Fruit fly (Drosophila melanogaster): Measurements from ENCODE around the gene CG11854.
A peak's percentile ranks its signal among the peaks of the same experiment; 100 is the strongest.

CG11854 gene

dm6 chr3R:25258628-25259240 is 16.9 kb downstream of the CG11854 start, which contains the start of gene CG11857:
TSS of gene CG11857 (plus strand) at chr3R:25258898.
- TF ChIP-seq HLH106 (tag; optimal IDR thresholded peaks at IDR 0.05) (peak; percentile 98), Hnf4 (GFP tag; optimal IDR thresholded peaks at IDR 0.05) (peak; percentile 99), dl (GFP tag; optimal IDR thresholded peaks at IDR 0.05; ENCODE audit: insufficient read depth in 1 of 2, partially characterized antibody in 2 of 2) (no peak), psq (GFP tag; optimal IDR thresholded peaks at IDR 0.05) (peak; percentile 94), Hr83 (GFP tag; optimal IDR thresholded peaks at IDR 0.05; ENCODE audit: poor library complexity, severe bottlenecking) (peak; percentile 96), Myc (optimal IDR thresholded peaks at IDR 0.05) (peak; percentile 25), tai (GFP tag; optimal IDR thresholded peaks at IDR 0.05) (no peak), dsf (GFP tag; optimal IDR thresholded peaks at IDR 0.05; ENCODE audit: borderline replicate concordance) (peak; percentile 94), Rel (GFP tag; optimal IDR thresholded peaks at IDR 0.05) (peak; percentile 40), Rel (tag; optimal IDR thresholded peaks at IDR 0.05) (peak; percentile 82), sv (GFP tag; optimal IDR thresholded peaks at IDR 0.05) (peak; percentile 98), Sp1 (GFP tag; optimal IDR thresholded peaks at IDR 0.05) (peak; percentile 96), usp (GFP tag; optimal IDR thresholded peaks at IDR 0.05) (no peak), Dif (GFP tag; optimal IDR thresholded peaks at IDR 0.05; ENCODE audit: partially characterized antibody) (no peak), CG32264 (GFP tag; optimal IDR thresholded peaks at IDR 0.05) (peak; percentile 93), GATAd (GFP tag; optimal IDR thresholded peaks at IDR 0.05) (peak; percentile 94), woc (GFP tag; optimal IDR thresholded peaks at IDR 0.05) (peak; percentile 97), N (GFP tag; optimal IDR thresholded peaks at IDR 0.05) (no peak), foxo (GFP tag; optimal IDR thresholded peaks at IDR 0.05) (peak; percentile 89 to 98), jim (GFP tag; optimal IDR thresholded peaks at IDR 0.05) (peak; percentile 43), OdsH (GFP tag; optimal IDR thresholded peaks at IDR 0.05) (peak; percentile 96), Abd-B (GFP tag; optimal IDR thresholded peaks at IDR 0.05) (no peak), brk (GFP tag; optimal IDR thresholded peaks at IDR 0.05) (no peak), Dfd (GFP tag; optimal IDR thresholded peaks at IDR 0.05) (no peak), ey (GFP tag; optimal IDR thresholded peaks at IDR 0.05) (peak; percentile 97), lola (GFP tag; optimal IDR thresholded peaks at IDR 0.05) (no peak), Vsx2 (GFP tag; optimal IDR thresholded peaks at IDR 0.05; ENCODE audit: partially characterized antibody) (no peak), rgr (GFP tag; optimal IDR thresholded peaks at IDR 0.05) (peak; percentile 98), Jra (GFP tag; optimal IDR thresholded peaks at IDR 0.05) (peak; percentile 98), h (GFP tag; optimal IDR thresholded peaks at IDR 0.05) (peak; percentile 99), CrebA (GFP tag; optimal IDR thresholded peaks at IDR 0.05; ENCODE audit: borderline replicate concordance) (no peak), br (GFP tag; optimal IDR thresholded peaks at IDR 0.05) (peak; percentile 96), Hr78 (GFP tag; optimal IDR thresholded peaks at IDR 0.05) (no peak), fru (GFP tag; optimal IDR thresholded peaks at IDR 0.05) (peak; percentile 97), sage (GFP tag; optimal IDR thresholded peaks at IDR 0.05) (no peak), dmrt93B (GFP tag; optimal IDR thresholded peaks at IDR 0.05) (peak; percentile 96), CG9705 (GFP tag; optimal IDR thresholded peaks at IDR 0.05) (peak; percentile 95), Mio (GFP tag; optimal IDR thresholded peaks at IDR 0.05) (peak; percentile 79), pan (optimal IDR thresholded peaks at IDR 0.05) (no peak)

- TF ChIP-seq br (GFP tag; optimal IDR thresholded peaks at IDR 0.05) = no peak
- TF ChIP-seq lola (GFP tag; optimal IDR thresholded peaks at IDR 0.05) = no peak
- no peak for TF ChIP-seq Mio (GFP tag; optimal IDR thresholded peaks at IDR 0.05)
Measured at dm6 chr3R:25260670-25261069, 18.9 kb downstream of the CG11854 start.

- TF ChIP-seq Myc (optimal IDR thresholded peaks at IDR 0.05) (peak; percentile 99), Dfd (GFP tag; optimal IDR thresholded peaks at IDR 0.05) (no peak), Dif (GFP tag; optimal IDR thresholded peaks at IDR 0.05; ENCODE audit: partially characterized antibody) (no peak), tai (GFP tag; optimal IDR thresholded peaks at IDR 0.05) (no peak), ey (GFP tag; optimal IDR thresholded peaks at IDR 0.05) (peak; percentile 75), br (GFP tag; optimal IDR thresholded peaks at IDR 0.05) (peak; percentile 72), h (GFP tag; optimal IDR thresholded peaks at IDR 0.05) (peak; percentile 83), foxo (GFP tag; optimal IDR thresholded peaks at IDR 0.05) (peak; percentile 25 to 79), psq (GFP tag; optimal IDR thresholded peaks at IDR 0.05) (peak; percentile 52), CG32264 (GFP tag; optimal IDR thresholded peaks at IDR 0.05) (peak; percentile 36), OdsH (GFP tag; optimal IDR thresholded peaks at IDR 0.05) (peak; percentile 55), Abd-B (GFP tag; optimal IDR thresholded peaks at IDR 0.05) (no peak), usp (GFP tag; optimal IDR thresholded peaks at IDR 0.05) (no peak), Rel (GFP tag; optimal IDR thresholded peaks at IDR 0.05) (no peak), Rel (tag; optimal IDR thresholded peaks at IDR 0.05) (peak; percentile 53), Sp1 (GFP tag; optimal IDR thresholded peaks at IDR 0.05) (peak; percentile 74), Hr83 (GFP tag; optimal IDR thresholded peaks at IDR 0.05; ENCODE audit: poor library complexity, severe bottlenecking) (no peak), Vsx2 (GFP tag; optimal IDR thresholded peaks at IDR 0.05; ENCODE audit: partially characterized antibody) (no peak), sage (GFP tag; optimal IDR thresholded peaks at IDR 0.05) (no peak), CrebA (GFP tag; optimal IDR thresholded peaks at IDR 0.05; ENCODE audit: borderline replicate concordance) (no peak), CG9705 (GFP tag; optimal IDR thresholded peaks at IDR 0.05) (peak; percentile 72), N (GFP tag; optimal IDR thresholded peaks at IDR 0.05) (no peak), Hr78 (GFP tag; optimal IDR thresholded peaks at IDR 0.05) (no peak), HLH106 (tag; optimal IDR thresholded peaks at IDR 0.05) (peak; percentile 72), Jra (GFP tag; optimal IDR thresholded peaks at IDR 0.05) (peak; percentile 62), woc (GFP tag; optimal IDR thresholded peaks at IDR 0.05) (peak; percentile 93), rgr (GFP tag; optimal IDR thresholded peaks at IDR 0.05) (peak; percentile 71), pan (optimal IDR thresholded peaks at IDR 0.05) (no peak), Hnf4 (GFP tag; optimal IDR thresholded peaks at IDR 0.05) (no peak), fru (GFP tag; optimal IDR thresholded peaks at IDR 0.05) (peak; percentile 75), dl (GFP tag; optimal IDR thresholded peaks at IDR 0.05; ENCODE audit: insufficient read depth in 1 of 2, partially characterized antibody in 2 of 2) (no peak), sv (GFP tag; optimal IDR thresholded peaks at IDR 0.05) (peak; percentile 67), dsf (GFP tag; optimal IDR thresholded peaks at IDR 0.05; ENCODE audit: borderline replicate concordance) (no peak), Mio (GFP tag; optimal IDR thresholded peaks at IDR 0.05) (no peak), GATAd (GFP tag; optimal IDR thresholded peaks at IDR 0.05) (peak; percentile 57), brk (GFP tag; optimal IDR thresholded peaks at IDR 0.05) (no peak)
Measured at dm6 chr3R:25262322-25262761, 20.5 kb downstream of the CG11854 start, which contains the start of the genes Kdsr and CG11858. TSS of gene Kdsr (minus strand) at chr3R:25262498. TSS of gene CG11858 (plus strand) at chr3R:25262741.
